Fruit fly (Drosophila melanogaster) whole organism, embryonic: ENCODE results near the gene CG1774.

Experiments used
- Asciz ChIP-seq: fragments of 200-800 bp; sonication (Bioruptor generic); optimal IDR thresholded peaks from 2 replicates; lab custom pipeline; 2017; ENCODE audit warnings: missing biosample characterization, mild to moderate bottlenecking, missing genetic modification characterization, missing genetic modification reagents
- Awh ChIP-seq: fragments of 200-800 bp; sonication (Bioruptor generic); IDR thresholded peaks from 2 replicates; pipeline ENCODE4, ENCODE4 v1.3.6; 2022; ENCODE audit warnings: missing biosample characterization, missing genetic modification characterization
- B-H1 ChIP-seq: fragments of 200-800 bp; sonication (Bioruptor generic); IDR thresholded peaks from 3 replicates; pipeline ENCODE4 v1.3.6; 2022; ENCODE audit warnings: missing biosample characterization, missing genetic modification characterization
- B-H2 ChIP-seq: fragments of 200-800 bp; sonication (Bioruptor generic); optimal IDR thresholded peaks from 2 replicates; lab custom pipeline; 2018; ENCODE audit warnings: missing biosample characterization, mild to moderate bottlenecking, missing genetic modification characterization
- CG10147 ChIP-seq: fragments of 200-800 bp; sonication (Bioruptor generic); optimal IDR thresholded peaks from 2 replicates; lab custom pipeline; 2019; ENCODE audit warnings: missing biosample characterization, mild to moderate bottlenecking, missing genetic modification characterization, moderate library complexity
- CG10267 ChIP-seq: fragments of 200-800 bp; sonication (Bioruptor generic); optimal IDR thresholded peaks from 2 replicates; lab custom pipeline; 2018; ENCODE audit warnings: missing biosample characterization, mild to moderate bottlenecking, missing genetic modification characterization, moderate library complexity
- CG10462 ChIP-seq: fragments of 200-800 bp; sonication (Bioruptor generic); optimal IDR thresholded peaks from 2 replicates; lab custom pipeline; 2016; ENCODE audit warnings: missing biosample characterization, missing genetic modification characterization
- CG11093 ChIP-seq: fragments of 200-800 bp; sonication (Bioruptor generic); IDR thresholded peaks from 3 replicates; pipeline ENCODE4 v1.3.6; 2022; ENCODE audit warnings: missing biosample characterization, missing genetic modification characterization
- CG12942 ChIP-seq: fragments of 200-800 bp; sonication (Bioruptor generic); optimal IDR thresholded peaks from 3 replicates; lab custom pipeline; 2016; ENCODE audit warnings: missing biosample characterization, missing genetic modification characterization
- CG13894 ChIP-seq: fragments of 200-800 bp; sonication (Bioruptor generic); optimal IDR thresholded peaks from 3 replicates; lab custom pipeline; 2018; ENCODE audit warnings: missing biosample characterization, mild to moderate bottlenecking, missing genetic modification characterization, moderate library complexity
- CG1603 ChIP-seq: fragments of 200-800 bp; sonication (Bioruptor generic); optimal IDR thresholded peaks from 2 replicates; lab custom pipeline; 2019; ENCODE audit warnings: missing biosample characterization, mild to moderate bottlenecking, missing genetic modification characterization, moderate library complexity
- CG17802 ChIP-seq: fragments of 200-800 bp; sonication (Bioruptor generic); optimal IDR thresholded peaks from 2 replicates; lab custom pipeline; 2018; ENCODE audit warnings: missing biosample characterization, mild to moderate bottlenecking, missing genetic modification characterization, moderate library complexity
- CG1792 ChIP-seq: fragments of 200-800 bp; sonication (Bioruptor generic); optimal IDR thresholded peaks from 2 replicates; lab custom pipeline; 2016; ENCODE audit warnings: missing biosample characterization, missing genetic modification characterization
- CG18262 ChIP-seq: fragments of 200-800 bp; optimal IDR thresholded peaks from 3 replicates; lab custom pipeline; 2019; ENCODE audit warnings: missing biosample characterization, mild to moderate bottlenecking, missing genetic modification characterization, moderate library complexity
- CG1832 ChIP-seq: fragments of 200-800 bp; sonication (Bioruptor generic); optimal IDR thresholded peaks from 2 replicates; lab custom pipeline; 2017; ENCODE audit warnings: missing biosample characterization, mild to moderate bottlenecking, missing genetic modification characterization, inconsistent platforms
- CG2712 ChIP-seq: fragments of 200-800 bp; optimal IDR thresholded peaks from 3 replicates; lab custom pipeline; 2019; ENCODE audit warnings: missing biosample characterization, mild to moderate bottlenecking, missing genetic modification characterization, moderate library complexity
- CG30403 ChIP-seq: fragments of 200-800 bp; sonication (Bioruptor generic); optimal IDR thresholded peaks from 3 replicates; lab custom pipeline; 2016; ENCODE audit warnings: missing biosample characterization, missing genetic modification characterization
- CG3163 ChIP-seq: fragments of 200-800 bp; sonication (Bioruptor generic); optimal IDR thresholded peaks from 3 replicates; lab custom pipeline; 2016; ENCODE audit warnings: missing biosample characterization, missing genetic modification characterization
- CG6683 ChIP-seq: fragments of 200-800 bp; sonication (Bioruptor generic); optimal IDR thresholded peaks from 2 replicates; lab custom pipeline; 2017; ENCODE audit warnings: missing biosample characterization, mild to moderate bottlenecking, missing genetic modification characterization, missing genetic modification reagents
- CG8089 ChIP-seq: fragments of 200-800 bp; sonication (Bioruptor generic); optimal IDR thresholded peaks from 3 replicates; lab custom pipeline; 2016; ENCODE audit warnings: missing biosample characterization, missing genetic modification characterization
- CG8388 ChIP-seq: fragments of 200-800 bp; sonication (Bioruptor generic); optimal IDR thresholded peaks from 2 replicates; lab custom pipeline; 2019; ENCODE audit warnings: missing biosample characterization, mild to moderate bottlenecking, missing genetic modification characterization, moderate library complexity
- CoRest ChIP-seq: fragments of 200-800 bp; sonication (Bioruptor generic); optimal IDR thresholded peaks from 3 replicates; lab custom pipeline; 2018; ENCODE audit warnings: missing biosample characterization, mild to moderate bottlenecking, missing genetic modification characterization, moderate library complexity
- D19B ChIP-seq: fragments of 200-800 bp; sonication (Bioruptor generic); optimal IDR thresholded peaks from 2 replicates; lab custom pipeline; 2017; ENCODE audit warnings: missing biosample characterization, mild to moderate bottlenecking, missing genetic modification characterization
- Deaf1 ChIP-seq: fragments of 200-800 bp; optimal IDR thresholded peaks from 3 replicates; lab custom pipeline; 2019; ENCODE audit warnings: missing biosample characterization, mild to moderate bottlenecking, missing genetic modification characterization, moderate library complexity
- Dip2 ChIP-seq: fragments of 200-800 bp; sonication (Bioruptor generic); IDR thresholded peaks from 2 replicates; pipeline ENCODE4 v1.3.6; 2022; ENCODE audit warnings: missing biosample characterization, missing genetic modification characterization
- Drgx ChIP-seq: fragments of 200-800 bp; sonication (Bioruptor generic); IDR thresholded peaks from 2 replicates; pipeline ENCODE4 v1.3.6; 2022; ENCODE audit warnings: missing biosample characterization, missing genetic modification characterization
- Ets97D ChIP-seq: fragments of 200-800 bp; sonication (Bioruptor generic); optimal IDR thresholded peaks from 3 replicates; lab custom pipeline; 2016; ENCODE audit warnings: missing biosample characterization, missing genetic modification characterization
- Fer1 ChIP-seq: fragments of 200-800 bp; sonication (Bioruptor generic); optimal IDR thresholded peaks from 2 replicates; lab custom pipeline; 2017; ENCODE audit warnings: missing biosample characterization, mild to moderate bottlenecking, missing genetic modification characterization
- H15 ChIP-seq: fragments of 200-800 bp; sonication (Bioruptor generic); IDR thresholded peaks from 3 replicates; pipeline ENCODE4 v1.3.6; 2022; ENCODE audit warnings: missing biosample characterization, missing genetic modification characterization
- HLH4C ChIP-seq: fragments of 200-800 bp; sonication (Bioruptor generic); IDR thresholded peaks from 3 replicates; pipeline ENCODE4 v1.3.6; 2022; ENCODE audit warnings: missing biosample characterization, missing genetic modification characterization; ENCODE audit not compliant: partially characterized antibody
- MESR4 ChIP-seq: fragments of 200-800 bp; sonication (Bioruptor generic); optimal IDR thresholded peaks from 2 replicates; lab custom pipeline; 2018; ENCODE audit warnings: missing biosample characterization, mild to moderate bottlenecking, missing genetic modification characterization, moderate library complexity
- Mes4 ChIP-seq: fragments of 200-800 bp; sonication (Bioruptor generic); optimal IDR thresholded peaks from 2 replicates; lab custom pipeline; 2016; ENCODE audit warnings: missing biosample characterization, missing genetic modification characterization
- Mrtf ChIP-seq: fragments of 200-800 bp; sonication (Bioruptor generic); IDR thresholded peaks from 3 replicates; pipeline ENCODE4 v1.3.6; 2022; ENCODE audit warnings: missing biosample characterization, missing genetic modification characterization
- NC2α ChIP-seq: fragments of 200-800 bp; sonication (Bioruptor generic); optimal IDR thresholded peaks from 2 replicates; lab custom pipeline; 2016; ENCODE audit warnings: missing biosample characterization, missing genetic modification characterization
- Six4 ChIP-seq: fragments of 200-800 bp; sonication (Bioruptor generic); optimal IDR thresholded peaks from 2 replicates; lab custom pipeline; 2016; ENCODE audit warnings: missing biosample characterization, missing genetic modification characterization
- Sox102F ChIP-seq: fragments of 200-800 bp; sonication (Bioruptor generic); optimal IDR thresholded peaks from 2 replicates; lab custom pipeline; 2018; ENCODE audit warnings: missing biosample characterization, mild to moderate bottlenecking, missing genetic modification characterization, moderate library complexity
- ab ChIP-seq: fragments of 200-800 bp; sonication (Bioruptor generic); optimal IDR thresholded peaks from 2 replicates; lab custom pipeline; 2016; ENCODE audit warnings: missing biosample characterization, missing genetic modification characterization
- abd-A ChIP-seq: fragments of 200-800 bp; sonication (Bioruptor generic); optimal IDR thresholded peaks from 3 replicates; lab custom pipeline; 2019; ENCODE audit warnings: missing biosample characterization, mild to moderate bottlenecking, missing genetic modification characterization, moderate library complexity
- ara ChIP-seq: fragments of 200-800 bp; sonication (Bioruptor generic); IDR thresholded peaks from 2 replicates; pipeline ENCODE4 v1.3.6; 2022; ENCODE audit warnings: missing biosample characterization, missing genetic modification characterization
- corto ChIP-seq: fragments of 200-800 bp; sonication (Bioruptor generic); optimal IDR thresholded peaks from 2 replicates; lab custom pipeline; 2016; ENCODE audit warnings: missing biosample characterization, mild to moderate bottlenecking, missing genetic modification characterization, moderate library complexity
- crol ChIP-seq: fragments of 200-800 bp; sonication (Bioruptor generic); IDR thresholded peaks from 2 replicates; pipeline ENCODE4 v1.3.6; 2022; ENCODE audit warnings: missing biosample characterization, missing genetic modification characterization
- cwo ChIP-seq: fragments of 200-800 bp; sonication (Bioruptor generic); optimal IDR thresholded peaks from 3 replicates; lab custom pipeline; 2017; ENCODE audit warnings: missing biosample characterization, missing genetic modification characterization, mild to moderate bottlenecking, moderate library complexity, missing genetic modification reagents
- dimm ChIP-seq: fragments of 200-800 bp; sonication (Bioruptor generic); IDR thresholded peaks from 2 replicates; pipeline ENCODE4 v1.3.6; 2022; ENCODE audit warnings: missing biosample characterization, missing genetic modification characterization
- gsb-n ChIP-seq: fragments of 200-800 bp; sonication (Bioruptor generic); optimal IDR thresholded peaks from 3 replicates; lab custom pipeline; 2018; ENCODE audit warnings: missing biosample characterization, mild to moderate bottlenecking, missing genetic modification characterization
- kni ChIP-seq: fragments of 200-800 bp; sonication (Bioruptor generic); optimal IDR thresholded peaks from 3 replicates; lab custom pipeline; 2017; ENCODE audit warnings: mild to moderate bottlenecking, missing biosample characterization, missing genetic modification reagents, missing genetic modification characterization
- nau ChIP-seq: fragments of 200-800 bp; sonication (Bioruptor generic); optimal IDR thresholded peaks from 3 replicates; lab custom pipeline; 2017; ENCODE audit warnings: missing biosample characterization, mild to moderate bottlenecking, missing genetic modification characterization, missing genetic modification reagents
- nom ChIP-seq: fragments of 200-800 bp; sonication (Bioruptor generic); optimal IDR thresholded peaks from 2 replicates; lab custom pipeline; 2017; ENCODE audit warnings: missing biosample characterization, missing genetic modification characterization, mild to moderate bottlenecking, moderate library complexity, missing genetic modification reagents
- rib ChIP-seq: fragments of 200-800 bp; sonication (Bioruptor generic); IDR thresholded peaks from 2 replicates; pipeline ENCODE4 v1.3.6; 2022; ENCODE audit warnings: missing biosample characterization, missing genetic modification characterization
- unpg ChIP-seq: fragments of 200-800 bp; sonication (Bioruptor generic); optimal IDR thresholded peaks from 3 replicates; lab custom pipeline; 2018; ENCODE audit warnings: missing biosample characterization, mild to moderate bottlenecking, missing genetic modification characterization, moderate library complexity
- wor ChIP-seq: fragments of 200-800 bp; sonication (Bioruptor generic); IDR thresholded peaks from 2 replicates; pipeline ENCODE4 v1.3.6; 2022; ENCODE audit warnings: missing biosample characterization, missing genetic modification characterization

Gene CG1774

DNA sequence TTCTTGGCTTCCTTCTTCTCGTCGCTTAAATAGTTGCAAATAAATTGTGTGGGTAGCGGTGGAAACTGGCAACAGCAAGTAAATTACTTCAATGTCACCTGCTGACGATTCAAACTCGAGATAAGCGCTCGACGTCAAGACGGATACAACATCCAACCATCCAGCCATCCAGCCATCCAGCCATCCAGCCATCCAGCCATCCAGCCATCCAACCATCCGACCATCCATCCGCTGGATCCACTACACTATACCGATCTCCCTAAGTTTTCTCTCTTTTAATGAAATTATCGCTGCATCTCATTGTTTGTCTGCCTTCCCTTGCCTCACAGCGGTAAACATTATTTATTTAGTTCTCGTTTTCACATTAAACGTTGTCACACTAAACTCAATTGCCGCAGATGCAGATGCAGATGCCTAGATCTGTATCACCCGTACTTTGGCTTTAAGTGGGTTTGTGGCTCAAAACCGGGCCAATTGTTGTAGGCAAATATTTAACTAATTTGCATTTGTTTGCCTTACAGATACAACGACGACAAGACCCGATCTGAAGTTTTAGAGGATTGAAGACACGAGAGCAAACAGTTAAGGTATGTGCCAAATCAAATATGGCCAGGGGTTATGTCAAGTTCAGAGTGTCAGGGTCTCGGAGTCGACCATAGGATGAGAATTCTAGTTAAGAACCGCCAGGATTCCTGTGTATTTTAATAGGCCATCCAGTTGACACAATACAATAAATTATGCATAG is 43.7 kb upstream of the CG1774 start (continued):
- TF ChIP-seq CG12942 (no peak), CG10462 (no peak), CG8089 (peak; percentile 15), Ets97D (GFP tag; lab: Kevin White, UChicago) (no peak), D19B (no peak), Deaf1 (tag; lab: Kevin White, UChicago) (no peak), wor (GFP tag; lab: Robert Waterston, UW) (no peak), ab (no peak), kni (GFP tag; lab: Kevin White, UChicago) (peak; percentile 37), CG3163 (GFP tag; lab: Kevin White, UChicago) (no peak), rib (GFP tag; lab: Robert Waterston, UW) (no peak), CG11093 (GFP tag; lab: Robert Waterston, UW) (no peak), Asciz (peak; percentile 23), Six4 (GFP tag; lab: Kevin White, UChicago) (no peak), gsb-n (tag; lab: Kevin White, UChicago) (no peak), crol (GFP tag; lab: Robert Waterston, UW) (no peak), nom (no peak), MESR4 (GFP tag; lab: Kevin White, UChicago) (no peak), CG1792 (GFP tag; lab: Kevin White, UChicago) (no peak), CG10267 (tag; lab: Kevin White, UChicago) (no peak), Mrtf (no peak), B-H2 (GFP tag; lab: Kevin White, UChicago) (no peak), CG18262 (tag; lab: Kevin White, UChicago) (peak; percentile 30), CG8388 (GFP tag; lab: Kevin White, UChicago) (no peak), Mes4 (GFP tag; lab: Kevin White, UChicago) (peak; percentile 16), cwo (GFP tag; lab: Kevin White, UChicago) (no peak), Drgx (GFP tag; lab: Robert Waterston, UW) (no peak), unpg (peak; percentile 1), CoRest (tag; lab: Kevin White, UChicago) (no peak), H15 (GFP tag; lab: Robert Waterston, UW) (no peak), HLH4C (GFP tag; lab: Robert Waterston, UW) (no peak), CG2712 (peak; percentile 8), B-H1 (GFP tag; lab: Robert Waterston, UW) (no peak), Sox102F (peak; percentile 6), CG17802 (no peak), dimm (GFP tag; lab: Robert Waterston, UW) (no peak), CG13894 (tag; lab: Kevin White, UChicago) (no peak), CG30403 (GFP tag; lab: Kevin White, UChicago) (no peak), CG1603 (tag; lab: Kevin White, UChicago) (peak; percentile 52), Fer1 (no peak), nau (GFP tag; lab: Kevin White, UChicago) (no peak), Dip2 (GFP tag; lab: Robert Waterston, UW) (no peak), abd-A (tag; lab: Kevin White, UChicago) (no peak), CG10147 (GFP tag; lab: Kevin White, UChicago) (no peak), CG1832 (GFP tag; lab: Kevin White, UChicago) (no peak), CG6683 (GFP tag; lab: Kevin White, UChicago) (no peak), Awh (GFP tag; lab: Robert Waterston, UW) (peak; percentile 26; the same call in 1 of the 2 replicates), corto (GFP tag; lab: Kevin White, UChicago) (no peak), NC2α (GFP tag; lab: Kevin White, UChicago) (no peak), ara (no peak)
